Worm (Caenorhabditis elegans): ENCODE data around the gene M88.3.
A peak's percentile ranks its signal among the peaks of the same experiment; 100 is the strongest.

M88.3 gene

DNA sequence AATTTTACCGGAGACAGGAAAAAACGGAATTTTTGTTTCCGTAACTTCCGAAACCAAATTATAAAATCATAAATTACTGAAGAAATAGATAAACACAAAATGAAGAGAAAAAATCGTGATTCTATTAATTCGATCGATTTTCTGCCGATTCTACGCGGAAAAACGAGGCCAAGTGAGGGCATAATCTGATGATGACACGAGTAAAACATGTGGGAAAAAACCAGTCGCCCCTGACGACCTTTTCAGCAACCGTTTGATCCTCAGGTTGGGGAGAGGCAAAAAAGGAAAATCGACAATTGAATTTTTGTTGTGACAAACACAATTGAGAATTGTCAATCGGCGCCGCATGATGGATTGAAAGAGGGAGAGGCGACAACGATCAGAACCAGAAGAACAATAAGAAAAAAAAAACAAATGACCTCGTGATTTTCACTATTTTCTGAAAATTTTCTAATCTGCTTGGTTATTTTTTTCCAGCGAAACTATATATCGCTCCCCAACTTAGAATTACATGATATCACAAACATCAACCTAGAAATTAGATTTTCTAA, 39.9 kb downstream of the M88.3 start (continued):
- no peak for TF ChIP-seq ceh-20 (GFP tag; IDR thresholded peaks at IDR 0.05)
- TF ChIP-seq nhr-102 (tag; optimal IDR thresholded peaks at IDR 0.05) = no peak
- no peak for TF ChIP-seq mes-2 (tag; optimal IDR thresholded peaks at IDR 0.05; ENCODE audit: poor library complexity, severe bottlenecking)
- no peak for TF ChIP-seq spr-3 (GFP tag; optimal IDR thresholded peaks at IDR 0.05)
- TF ChIP-seq ama-1 (optimal IDR thresholded peaks at IDR 0.05) = no peak
- no peak for TF ChIP-seq pha-4 (GFP tag; IDR thresholded peaks at IDR 0.05)
- TF ChIP-seq pha-4 (tag; optimal IDR thresholded peaks at IDR 0.05) = no peak
- no peak for TF ChIP-seq F10B5.3 (tag; optimal IDR thresholded peaks at IDR 0.05)
- 0 out of 2 replicates have a peak, but pooled peaks have one; percentile 12 for TF ChIP-seq mdt-29 (GFP tag; IDR thresholded peaks at IDR 0.05)
- TF ChIP-seq nhr-10 (tag; optimal IDR thresholded peaks at IDR 0.05) = no peak
- peak; percentile 78 for TF ChIP-seq aha-1 (tag)
- no peak for TF ChIP-seq sdz-12 (GFP tag; optimal IDR thresholded peaks at IDR 0.05)
- no peak for TF ChIP-seq F44E2.7 (GFP tag; IDR thresholded peaks at IDR 0.05)
- TF ChIP-seq php-3 (GFP tag; IDR thresholded peaks at IDR 0.05) = no peak
- TF ChIP-seq ceh-44 (GFP tag; IDR thresholded peaks at IDR 0.05) = no peak
- no peak for TF ChIP-seq zfp-3 (GFP tag; conservative IDR thresholded peaks at IDR 0.05)
- TF ChIP-seq nhr-42 (GFP tag; IDR thresholded peaks at IDR 0.05) = no peak
- TF ChIP-seq ZK546.5 (tag; optimal IDR thresholded peaks at IDR 0.05) = no peak
- TF ChIP-seq lin-29 (GFP tag; IDR thresholded peaks at IDR 0.05) = no peak
- no peak for TF ChIP-seq set-16 (GFP tag; IDR thresholded peaks at IDR 0.05)

- TF ChIP-seq nhr-28 (tag; optimal IDR thresholded peaks at IDR 0.05) (peak; percentile 51), egl-43 (GFP tag; IDR thresholded peaks at IDR 0.05) (no peak), pha-4 (GFP tag; IDR thresholded peaks at IDR 0.05) (peak; percentile 10; the same call in 1 of the 2 replicates), pha-4 (tag; optimal IDR thresholded peaks at IDR 0.05) (no peak), nhr-25 (tag; optimal IDR thresholded peaks at IDR 0.05; ENCODE audit: borderline replicate concordance, insufficient read depth) (no peak), hlh-30 (tag; optimal IDR thresholded peaks at IDR 0.05; ENCODE audit: insufficient read depth) (peak; percentile 60), lir-3 (tag; optimal IDR thresholded peaks at IDR 0.05) (no peak), nhr-6 (tag; optimal IDR thresholded peaks at IDR 0.05) (peak; percentile 27), fkh-10 (GFP tag; optimal IDR thresholded peaks at IDR 0.05) (peak; percentile 44), rbr-2 (tag; optimal IDR thresholded peaks at IDR 0.05) (peak; percentile 46), hlh-11 (tag; optimal IDR thresholded peaks at IDR 0.05) (peak; percentile 51), dmd-6 (GFP tag; IDR thresholded peaks at IDR 0.05) (peak; percentile 55), mep-1 (tag; optimal IDR thresholded peaks at IDR 0.05) (peak; percentile 68), mdl-1 (tag; optimal IDR thresholded peaks at IDR 0.05) (peak in 1 of 2 experiments; percentile 71), lsy-2 (tag; optimal IDR thresholded peaks at IDR 0.05) (peak in 1 of 2 experiments; percentile 67), mxl-3 (GFP tag; optimal IDR thresholded peaks at IDR 0.05) (peak; percentile 3), nhr-11 (tag; optimal IDR thresholded peaks at IDR 0.05) (peak; percentile 49), dve-1 (tag; optimal IDR thresholded peaks at IDR 0.05; ENCODE audit: insufficient read depth) (peak; percentile 27), hmg-1.1 (GFP tag; IDR thresholded peaks at IDR 0.05) (peak; percentile 47), mxl-2 (GFP tag; conservative IDR thresholded peaks at IDR 0.05) (no peak), spr-3 (GFP tag; optimal IDR thresholded peaks at IDR 0.05) (no peak), hif-1 (tag; optimal IDR thresholded peaks at IDR 0.05) (peak in 1 of 2 experiments; percentile 28), Y75B8A.6 (GFP tag; IDR thresholded peaks at IDR 0.05) (no peak), ama-1 (optimal IDR thresholded peaks at IDR 0.05) (peak; percentile 78), F44E2.7 (GFP tag; IDR thresholded peaks at IDR 0.05) (no peak), F37D6.2 (tag; optimal IDR thresholded peaks at IDR 0.05) (peak; percentile 6), aha-1 (tag) (peak; percentile 96), mes-2 (tag; optimal IDR thresholded peaks at IDR 0.05; ENCODE audit: poor library complexity, severe bottlenecking) (peak; percentile 32), nhr-48 (tag; optimal IDR thresholded peaks at IDR 0.05) (peak; percentile 21)
Observed at ce11 chrIII:4504358-4504757, 40.5 kb downstream of the M88.3 start.
